Fruit fly (Drosophila melanogaster): ENCODE results near the gene CG17129.
A peak's percentile ranks its signal among the peaks of the same experiment; 100 is the strongest.

CG17129 gene

DNA sequence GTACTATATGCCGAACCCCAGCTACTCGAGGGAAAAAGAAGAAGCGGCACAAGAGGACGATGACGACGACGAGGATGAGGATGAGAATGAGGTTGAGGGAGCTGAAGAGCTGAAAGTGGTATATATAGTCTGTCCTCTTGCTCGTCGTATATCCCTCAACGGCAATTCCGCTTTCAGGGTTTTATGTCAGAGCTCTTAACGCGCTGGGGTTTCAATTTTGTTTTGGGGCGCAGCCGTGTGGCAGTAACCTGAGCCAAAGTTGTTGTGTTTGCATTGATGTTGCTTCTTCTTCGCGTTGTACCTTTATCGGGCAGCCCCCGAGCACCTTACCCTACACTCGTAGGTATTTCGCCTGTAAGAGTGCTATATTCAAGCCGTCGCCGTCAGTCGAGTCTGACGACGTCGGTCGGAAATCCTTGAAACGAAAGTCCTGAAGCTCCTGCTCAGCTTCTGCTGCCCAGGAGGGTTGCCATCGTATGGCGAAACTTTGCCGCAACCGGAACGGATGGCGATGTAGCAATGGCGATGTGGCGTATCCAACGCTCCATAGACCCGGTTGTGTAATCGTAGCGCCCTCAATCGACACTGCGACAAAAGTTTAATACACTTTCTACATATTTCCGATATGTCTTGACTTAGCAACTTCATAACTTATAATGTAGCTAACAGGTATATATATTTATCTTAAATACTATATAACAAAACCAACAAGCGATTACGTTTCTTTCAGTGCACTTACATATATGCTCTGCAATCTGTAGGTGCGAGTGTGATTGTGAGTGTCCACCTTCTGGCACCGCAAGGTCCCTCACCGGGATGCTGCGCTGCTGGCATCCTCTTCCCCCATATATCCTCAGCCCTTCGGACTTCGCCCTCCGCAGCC lies 24.8 kb upstream of the CG17129 start (continued):
- no peak for TF ChIP-seq bbx (GFP tag; IDR thresholded peaks at IDR 0.05; ENCODE audit: partially characterized antibody)
- no peak for TF ChIP-seq Elba2 (GFP tag; optimal IDR thresholded peaks at IDR 0.05)
- TF ChIP-seq NK7.1 (GFP tag; optimal IDR thresholded peaks at IDR 0.05): no peak
- peak; percentile 3 for TF ChIP-seq Hsf (GFP tag; optimal IDR thresholded peaks at IDR 0.05)
- TF ChIP-seq CG17829 (tag; optimal IDR thresholded peaks at IDR 0.05): peak; percentile 20
- TF ChIP-seq dmrt11E (tag; optimal IDR thresholded peaks at IDR 0.05): no peak
- TF ChIP-seq CG12769 (tag; optimal IDR thresholded peaks at IDR 0.05): peak; percentile 40
- peak; percentile 32; the same call in 1 of the 2 replicates for TF ChIP-seq Atf6 (GFP tag; IDR thresholded peaks at IDR 0.05)
- TF ChIP-seq CG8765 (GFP tag; IDR thresholded peaks at IDR 0.05): no peak
- TF ChIP-seq NC2β (GFP tag; optimal IDR thresholded peaks at IDR 0.05): no peak
- TF ChIP-seq CG15011 (GFP tag; optimal IDR thresholded peaks at IDR 0.05): no peak
- TF ChIP-seq Fer3 (tag; optimal IDR thresholded peaks at IDR 0.05): peak; percentile 12
- TF ChIP-seq CG14710 (tag; optimal IDR thresholded peaks at IDR 0.05): peak; percentile 15
- TF ChIP-seq pita (GFP tag; optimal IDR thresholded peaks at IDR 0.05): no peak
- TF ChIP-seq CG13894 (tag; optimal IDR thresholded peaks at IDR 0.05): peak; percentile 99
- peak; percentile 24 for TF ChIP-seq caup (GFP tag; optimal IDR thresholded peaks at IDR 0.05; ENCODE audit: severe bottlenecking)
- TF ChIP-seq CG8388 (GFP tag; optimal IDR thresholded peaks at IDR 0.05): no peak
- TF ChIP-seq cas (GFP tag; IDR thresholded peaks at IDR 0.05): no peak
- no peak for TF ChIP-seq CG7928 (GFP tag; optimal IDR thresholded peaks at IDR 0.05)
- peak; percentile 50; the same call in 1 of the 2 replicates for TF ChIP-seq slbo (GFP tag; IDR thresholded peaks at IDR 0.05)
- TF ChIP-seq salm (tag; optimal IDR thresholded peaks at IDR 0.05): no peak
- peak; percentile 23 for TF ChIP-seq CG10979 (tag; optimal IDR thresholded peaks at IDR 0.05)
- TF ChIP-seq da (GFP tag; optimal IDR thresholded peaks at IDR 0.05): no peak
- TF ChIP-seq gcm2 (GFP tag; optimal IDR thresholded peaks at IDR 0.05): no peak
- no peak for TF ChIP-seq lilli (GFP tag; optimal IDR thresholded peaks at IDR 0.05)
- TF ChIP-seq bsh (GFP tag; optimal IDR thresholded peaks at IDR 0.05): peak in 1 of 2 experiments; percentile 49
- no peak for TF ChIP-seq Dip2 (GFP tag; IDR thresholded peaks at IDR 0.05)
- TF ChIP-seq dm (GFP tag; optimal IDR thresholded peaks at IDR 0.05): no peak
- TF ChIP-seq CG7987 (GFP tag; optimal IDR thresholded peaks at IDR 0.05): no peak
- TF ChIP-seq klu (GFP tag; IDR thresholded peaks at IDR 0.05): 0 out of 2 replicates have a peak, but pooled peaks have one; percentile 38
- no peak for TF ChIP-seq toy (GFP tag; IDR thresholded peaks at IDR 0.05)
- TF ChIP-seq CG10959 (GFP tag; IDR thresholded peaks at IDR 0.05): no peak
- TF ChIP-seq trem (tag; optimal IDR thresholded peaks at IDR 0.05): no peak
- no peak for TF ChIP-seq fu2 (GFP tag; optimal IDR thresholded peaks at IDR 0.05)
- TF ChIP-seq pho (GFP tag; optimal IDR thresholded peaks at IDR 0.05): no peak
- no peak for TF ChIP-seq Ets97D (GFP tag; optimal IDR thresholded peaks at IDR 0.05)
- no peak for TF ChIP-seq her (GFP tag; optimal IDR thresholded peaks at IDR 0.05)
- 0 out of 2 replicates have a peak, but pooled peaks have one; percentile 42 for TF ChIP-seq stc (GFP tag; IDR thresholded peaks at IDR 0.05)
- no peak for TF ChIP-seq pan (optimal IDR thresholded peaks at IDR 0.05)
- peak in 1 of 2 experiments; percentile 62 for TF ChIP-seq pan (GFP tag; optimal IDR thresholded peaks at IDR 0.05 in 1 of 2, IDR thresholded peaks at IDR 0.05 in 1 of 2)
- TF ChIP-seq Antp (GFP tag; optimal IDR thresholded peaks at IDR 0.05): no peak
- no peak for TF ChIP-seq bab2 (GFP tag; optimal IDR thresholded peaks at IDR 0.05)
- no peak for TF ChIP-seq schlank (tag; optimal IDR thresholded peaks at IDR 0.05)
- no peak for TF ChIP-seq hb (GFP tag; IDR thresholded peaks at IDR 0.05; ENCODE audit: partially characterized antibody)
- TF ChIP-seq CG14441 (GFP tag; IDR thresholded peaks at IDR 0.05): no peak
- TF ChIP-seq pzg (GFP tag; optimal IDR thresholded peaks at IDR 0.05): no peak
- peak; percentile 11 for TF ChIP-seq CG7556 (GFP tag; optimal IDR thresholded peaks at IDR 0.05)
- no peak for TF ChIP-seq CG5953 (GFP tag; IDR thresholded peaks at IDR 0.05)
- no peak for TF ChIP-seq gcm (GFP tag; optimal IDR thresholded peaks at IDR 0.05)
